Worm (Caenorhabditis elegans) whole organism, L3 larva: Measurements from ENCODE around the gene F46C5.1.

ENCODE experiments used
- daf-12 ChIP-seq: fragments of 150-350 bp; optimal IDR thresholded peaks from 2 replicates; lab custom pipeline; 2014; ENCODE audit warnings: missing biosample characterization, missing genetic modification reagents, missing genetic modification characterization
- unc-39 ChIP-seq: sonication (generic microtip); optimal IDR thresholded peaks from 4 replicates; lab custom pipeline; 2017; ENCODE audit warnings: missing biosample characterization, missing genetic modification characterization
- ztf-11 ChIP-seq: fragments of 150-350 bp; optimal IDR thresholded peaks from 2 replicates; lab custom pipeline; 2014; ENCODE audit warnings: missing biosample characterization, missing genetic modification characterization

DNA sequence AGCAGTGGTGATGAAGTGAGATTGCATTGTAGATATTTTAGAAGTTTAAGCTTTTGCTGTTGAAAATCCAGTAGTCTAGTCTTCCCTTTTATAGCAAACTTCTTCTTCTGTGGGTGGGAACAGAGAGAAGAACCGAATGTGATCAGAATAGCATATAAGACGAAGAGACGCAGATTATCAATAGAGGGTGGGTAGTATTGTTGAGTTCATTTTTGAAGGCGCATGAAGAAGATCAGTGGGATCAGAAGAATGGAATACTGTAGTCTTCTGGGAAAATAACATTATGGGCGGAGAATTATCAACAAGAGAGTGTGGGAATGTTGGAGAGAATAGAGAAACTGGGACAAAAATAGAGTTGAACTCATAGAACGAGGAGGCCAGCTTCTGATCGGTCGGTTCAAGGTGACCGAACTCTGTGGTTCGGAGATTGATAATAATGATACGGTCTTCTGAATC lies at the start of gene F46C5.1:
- TF ChIP-seq daf-12 (no peak), unc-39 (tag; lab: Kevin White, UChicago) (no peak), ztf-11 (tag; lab: Kevin White, UChicago) (no peak)
